Fruit fly (Drosophila melanogaster) whole organism, prepupa: Measurements from ENCODE around the gene CG14626.

Experiments
- CG3032 ChIP-seq: fragments of 200-800 bp; optimal IDR thresholded peaks from 2 replicates; lab custom pipeline; 2019; ENCODE audit warnings: missing biosample characterization, mild to moderate bottlenecking, missing genetic modification characterization, moderate library complexity
- Hr39 ChIP-seq: fragments of 200-800 bp; sonication (Bioruptor generic); optimal IDR thresholded peaks from 2 replicates; lab custom pipeline; 2016; ENCODE audit warnings: missing biosample characterization, missing genetic modification characterization
- Sox102F ChIP-seq: fragments of 200-800 bp; sonication (Bioruptor generic); optimal IDR thresholded peaks from 2 replicates; lab custom pipeline; 2016; ENCODE audit warnings: missing biosample characterization, mild to moderate bottlenecking, missing genetic modification characterization
- acj6 ChIP-seq: fragments of 200-800 bp; sonication (Bioruptor generic); optimal IDR thresholded peaks from 3 replicates; lab custom pipeline; 2016; ENCODE audit warnings: missing biosample characterization, missing genetic modification characterization
- salr ChIP-seq, 2 experiments: fragments of 200-800 bp; sonication (Bioruptor generic); optimal IDR thresholded peaks; 3 replicates each; lab custom pipeline; 2016 to 2018; ENCODE audit warnings: missing biosample characterization in 2 of 2, missing genetic modification characterization in 2 of 2, mild to moderate bottlenecking in 1 of 2
- svp ChIP-seq: fragments of 200-800 bp; sonication (Bioruptor generic); peaks from one replicate; lab custom pipeline; 2016; ENCODE audit warnings: missing biosample characterization, missing genetic modification characterization

- TF ChIP-seq acj6 (GFP tag; lab: Kevin White, UChicago) (no peak), svp (no peak), Sox102F (GFP tag; lab: Kevin White, UChicago) (no peak), CG3032 (tag; lab: Kevin White, UChicago) (no peak), Hr39 (no peak), salr (GFP tag; optimal IDR thresholded peaks at IDR 0.05; lab: Kevin White, UChicago) (no peak)
These were observed 39.2 kb upstream of the CG14626 start, which contains the start of gene CG14628 for dm6 chrX:1145344-1145743.
